Fruit fly (Drosophila melanogaster) whole organism, adult: ENCODE data around the gene TrpRS.

ENCODE experiments used
- CG1620 ChIP-seq: fragments of 200-800 bp; sonication (Bioruptor generic); optimal IDR thresholded peaks from 2 replicates; lab custom pipeline; 2016; ENCODE audit warnings: missing biosample characterization, missing genetic modification characterization
- CG7045 ChIP-seq: fragments of 200-800 bp; sonication (Bioruptor generic); optimal IDR thresholded peaks from 2 replicates; lab custom pipeline; 2017; ENCODE audit warnings: missing biosample characterization, mild to moderate bottlenecking, missing genetic modification characterization
- CG7101 ChIP-seq: fragments of 200-800 bp; sonication (Bioruptor generic); optimal IDR thresholded peaks from 2 replicates; lab custom pipeline; 2018; ENCODE audit warnings: missing biosample characterization, mild to moderate bottlenecking, missing genetic modification characterization, moderate library complexity
- pad ChIP-seq: fragments of 200-800 bp; sonication (Bioruptor generic); optimal IDR thresholded peaks from 3 replicates; lab custom pipeline; 2017; ENCODE audit warnings: missing biosample characterization, missing genetic modification characterization, mild to moderate bottlenecking, moderate library complexity, missing genetic modification reagents

- TF ChIP-seq pad (peak; percentile 98), CG7101 (peak; percentile 72), CG1620 (GFP tag; lab: Kevin White, UChicago) (peak; percentile 43), CG7045 (GFP tag; lab: Kevin White, UChicago) (peak; percentile 37)
Observed at dm6 chr3R:9229075-9229835, 37.4 kb downstream of the TrpRS start.
